Fruit fly (Drosophila melanogaster): Measurements from ENCODE around the gene Ugt49B2.

Ugt49B2 gene

dm6 chr3R:21349039-21349781, 50.3 kb downstream of the Ugt49B2 start, which contains the start of gene aus:
TSS of gene aus (minus strand) at chr3R:21349601.
- no peak for TF ChIP-seq Blimp-1 (GFP tag; optimal IDR thresholded peaks at IDR 0.05)
- no peak for TF ChIP-seq CG3032 (tag; optimal IDR thresholded peaks at IDR 0.05)
- no peak for TF ChIP-seq CG8119 (GFP tag; IDR thresholded peaks at IDR 0.05)
- TF ChIP-seq Sox15 (GFP tag; optimal IDR thresholded peaks at IDR 0.05), result no peak
- TF ChIP-seq CG10631 (GFP tag; optimal IDR thresholded peaks at IDR 0.05), result no peak
- TF ChIP-seq Ets96B (tag; optimal IDR thresholded peaks at IDR 0.05), result peak; percentile 2
- TF ChIP-seq CG16779 (tag; optimal IDR thresholded peaks at IDR 0.05), result no peak
- no peak for TF ChIP-seq Eip75B (GFP tag; optimal IDR thresholded peaks at IDR 0.05)
- TF ChIP-seq Eip78C (GFP tag), result peak; percentile 65
- TF ChIP-seq CG6854 (GFP tag; optimal IDR thresholded peaks at IDR 0.05), result peak; percentile 23
- peak; percentile 34 for TF ChIP-seq CG9139 (GFP tag; optimal IDR thresholded peaks at IDR 0.05)
- TF ChIP-seq Sox14 (GFP tag; optimal IDR thresholded peaks at IDR 0.05), result peak; percentile 32
- TF ChIP-seq esn (GFP tag; optimal IDR thresholded peaks at IDR 0.05), result no peak
- TF ChIP-seq CG10669 (GFP tag; optimal IDR thresholded peaks at IDR 0.05), result no peak
- TF ChIP-seq fkh (GFP tag; optimal IDR thresholded peaks at IDR 0.05), result peak; percentile 64
- TF ChIP-seq net (GFP tag; optimal IDR thresholded peaks at IDR 0.05), result peak; percentile 46
- peak; percentile 65 for TF ChIP-seq dsx (GFP tag; optimal IDR thresholded peaks at IDR 0.05; ENCODE audit: poor library complexity, severe bottlenecking)
- peak; percentile 22 for TF ChIP-seq CG6808 (GFP tag; optimal IDR thresholded peaks at IDR 0.05)

- TF ChIP-seq svp (GFP tag) (peak; percentile 46), CG4318 (GFP tag; optimal IDR thresholded peaks at IDR 0.05) (no peak), CG6854 (GFP tag; optimal IDR thresholded peaks at IDR 0.05) (peak; percentile 61), CG1621 (tag; optimal IDR thresholded peaks at IDR 0.05) (no peak), CG6808 (GFP tag; optimal IDR thresholded peaks at IDR 0.05) (no peak), CG3919 (GFP tag; optimal IDR thresholded peaks at IDR 0.05) (no peak), cyc (GFP tag; optimal IDR thresholded peaks at IDR 0.05) (no peak), achi (GFP tag; optimal IDR thresholded peaks at IDR 0.05) (no peak), CG9139 (GFP tag; optimal IDR thresholded peaks at IDR 0.05) (no peak), CG32006 (GFP tag; optimal IDR thresholded peaks at IDR 0.05) (no peak), CG11762 (GFP tag; optimal IDR thresholded peaks at IDR 0.05; ENCODE audit: insufficient read depth) (no peak), CG10669 (GFP tag; optimal IDR thresholded peaks at IDR 0.05) (no peak), Hr38 (GFP tag; optimal IDR thresholded peaks at IDR 0.05) (no peak), CG7368 (GFP tag; optimal IDR thresholded peaks at IDR 0.05) (no peak), eg (GFP tag; IDR thresholded peaks at IDR 0.05) (no peak), vri (GFP tag; optimal IDR thresholded peaks at IDR 0.05) (peak; percentile 19), esn (GFP tag; optimal IDR thresholded peaks at IDR 0.05) (no peak), salr (GFP tag; optimal IDR thresholded peaks at IDR 0.05) (no peak), CG8632 (GFP tag; optimal IDR thresholded peaks at IDR 0.05) (no peak), Hr39 (GFP tag; optimal IDR thresholded peaks at IDR 0.05) (no peak), Hr4 (GFP tag; optimal IDR thresholded peaks at IDR 0.05) (no peak), CG6276 (GFP tag; optimal IDR thresholded peaks at IDR 0.05) (peak; percentile 10), CG10631 (GFP tag; optimal IDR thresholded peaks at IDR 0.05) (no peak), Ets21C (GFP tag; optimal IDR thresholded peaks at IDR 0.05) (no peak), Sox14 (GFP tag; optimal IDR thresholded peaks at IDR 0.05) (no peak), pdm3 (GFP tag; optimal IDR thresholded peaks at IDR 0.05) (no peak), Sox15 (GFP tag; optimal IDR thresholded peaks at IDR 0.05) (no peak), Ets96B (tag; optimal IDR thresholded peaks at IDR 0.05) (no peak), Blimp-1 (GFP tag; optimal IDR thresholded peaks at IDR 0.05) (no peak), Eip78C (GFP tag) (no peak), net (GFP tag; optimal IDR thresholded peaks at IDR 0.05) (no peak), Smox (GFP tag; optimal IDR thresholded peaks at IDR 0.05) (no peak), CG31627 (GFP tag; optimal IDR thresholded peaks at IDR 0.05) (no peak), Eip93F (GFP tag; optimal IDR thresholded peaks at IDR 0.05) (no peak), OdsH (GFP tag; optimal IDR thresholded peaks at IDR 0.05) (no peak), Eip75B (GFP tag; optimal IDR thresholded peaks at IDR 0.05) (no peak), Gug (GFP tag; IDR thresholded peaks at IDR 0.05) (no peak), acj6 (GFP tag; optimal IDR thresholded peaks at IDR 0.05) (no peak), CG6792 (GFP tag; optimal IDR thresholded peaks at IDR 0.05) (no peak), fd85E (GFP tag; optimal IDR thresholded peaks at IDR 0.05) (peak; percentile 4), CG3032 (tag; optimal IDR thresholded peaks at IDR 0.05) (no peak), lz (GFP tag; optimal IDR thresholded peaks at IDR 0.05) (no peak)
Measured at dm6 chr3R:21348367-21349038, 51.0 kb downstream of the Ugt49B2 start.

Data from whole organism, prepupa.